Worm (Caenorhabditis elegans): ENCODE results near the gene pqn-15.

The pqn-15 gene

DNA sequence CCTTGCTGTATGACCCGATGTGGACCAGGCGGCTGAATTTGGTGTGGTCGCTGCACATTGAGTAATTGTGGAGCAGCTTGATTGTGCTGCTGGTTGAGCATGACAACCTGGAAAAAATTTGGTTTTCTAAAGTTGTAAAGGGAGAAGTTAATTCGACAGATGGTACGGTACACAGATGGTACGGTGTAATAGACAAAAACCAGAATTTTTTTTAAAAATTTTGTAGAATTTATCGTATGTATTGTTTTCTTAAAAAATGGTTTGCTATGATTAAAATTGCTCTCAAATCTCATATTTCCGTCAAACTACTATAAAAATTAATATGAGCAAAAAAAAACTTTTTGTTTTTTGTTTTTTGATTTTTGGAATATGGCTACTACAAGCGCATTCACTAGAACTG lies at the start of gene pqn-15:
TSS of gene pqn-15 (minus strand) at position 101 of the 400 bp plus-strand sequence.
- TF ChIP-seq mdl-1 (tag; optimal IDR thresholded peaks at IDR 0.05) = no peak
- no peak for TF ChIP-seq lsy-2 (tag; optimal IDR thresholded peaks at IDR 0.05)
- TF ChIP-seq ZK546.5 (tag; optimal IDR thresholded peaks at IDR 0.05) = no peak
- no peak for TF ChIP-seq sma-3 (GFP tag; optimal IDR thresholded peaks at IDR 0.05)
- no peak for TF ChIP-seq skn-1 (tag; optimal IDR thresholded peaks at IDR 0.05)
- no peak for TF ChIP-seq alr-1 (tag; optimal IDR thresholded peaks at IDR 0.05)
- TF ChIP-seq ceh-16 (tag; optimal IDR thresholded peaks at IDR 0.05) = no peak
- no peak for TF ChIP-seq gmeb-1 (tag; optimal IDR thresholded peaks at IDR 0.05)
- TF ChIP-seq unc-39 (tag; optimal IDR thresholded peaks at IDR 0.05) = no peak

- TF ChIP-seq peb-1 (tag; optimal IDR thresholded peaks at IDR 0.05) (no peak), crh-2 (tag; optimal IDR thresholded peaks at IDR 0.05) (no peak), alr-1 (tag; optimal IDR thresholded peaks at IDR 0.05) (no peak), skn-1 (tag; optimal IDR thresholded peaks at IDR 0.05) (no peak), lin-11 (tag; optimal IDR thresholded peaks at IDR 0.05) (no peak), nhr-237 (tag; optimal IDR thresholded peaks at IDR 0.05) (no peak), nhr-21 (tag; optimal IDR thresholded peaks at IDR 0.05) (no peak), Y55F3AM.14 (GFP tag; optimal IDR thresholded peaks at IDR 0.05) (no peak), nhr-12 (tag; optimal IDR thresholded peaks at IDR 0.05) (no peak), ztf-11 (tag; optimal IDR thresholded peaks at IDR 0.05) (no peak)
Measured at ce11 chrX:4353318-4353717, 46.6 kb upstream of the pqn-15 start, which contains the start of gene col-165. Gene col-165, plus strand, starts transcription at chrX:4353618.

ce11 chrX:4350198-4350597 lies 43.4 kb upstream of the pqn-15 start, which contains the start of gene F14H12.2:
Gene F14H12.2, plus strand, starts transcription at chrX:4350498.
- no peak for TF ChIP-seq nhr-23 (tag; optimal IDR thresholded peaks at IDR 0.05)
- TF ChIP-seq mdl-1 (tag; optimal IDR thresholded peaks at IDR 0.05) = no peak
- TF ChIP-seq nhr-129 (tag; optimal IDR thresholded peaks at IDR 0.05) = no peak
- TF ChIP-seq nhr-10 (tag; optimal IDR thresholded peaks at IDR 0.05) = no peak
- no peak for TF ChIP-seq ztf-1 (GFP tag; conservative IDR thresholded peaks at IDR 0.05)
- TF ChIP-seq alr-1 (tag; optimal IDR thresholded peaks at IDR 0.05) = no peak
- no peak for TF ChIP-seq sma-9 (GFP tag; optimal IDR thresholded peaks at IDR 0.05)
- TF ChIP-seq sma-9 (tag; optimal IDR thresholded peaks at IDR 0.05) = no peak
- TF ChIP-seq dmd-4 (tag; optimal IDR thresholded peaks at IDR 0.05) = no peak
- no peak for TF ChIP-seq nhr-21 (tag; optimal IDR thresholded peaks at IDR 0.05)

- TF ChIP-seq lin-39 (tag; optimal IDR thresholded peaks at IDR 0.05) (no peak), fos-1 (tag; optimal IDR thresholded peaks at IDR 0.05) (no peak), nhr-23 (tag; optimal IDR thresholded peaks at IDR 0.05) (no peak), alr-1 (tag; optimal IDR thresholded peaks at IDR 0.05) (no peak), mab-5 (tag; optimal IDR thresholded peaks at IDR 0.05) (no peak), ama-1 (optimal IDR thresholded peaks at IDR 0.05) (no peak), blmp-1 (tag; optimal IDR thresholded peaks at IDR 0.05; ENCODE audit: insufficient read depth) (no peak), unc-62 (GFP tag; optimal IDR thresholded peaks at IDR 0.05) (no peak), gmeb-1 (tag; optimal IDR thresholded peaks at IDR 0.05) (no peak), Y55F3AM.14 (GFP tag; optimal IDR thresholded peaks at IDR 0.05) (no peak), nhr-10 (tag; optimal IDR thresholded peaks at IDR 0.05) (no peak), ZK546.5 (tag; optimal IDR thresholded peaks at IDR 0.05) (no peak), snpc-4 (tag; optimal IDR thresholded peaks at IDR 0.05) (no peak), ztf-4 (tag; optimal IDR thresholded peaks at IDR 0.05) (no peak), skn-1 (tag; optimal IDR thresholded peaks at IDR 0.05) (no peak)
Measured at ce11 chrX:4343915-4344314, 37.2 kb upstream of the pqn-15 start, which contains the start of gene F14H12.3. Gene F14H12.3, plus strand, starts transcription at chrX:4344215.

ce11 chrX:4342730-4343129 lies 36.0 kb upstream of the pqn-15 start:
- no peak for TF ChIP-seq blmp-1 (tag; optimal IDR thresholded peaks at IDR 0.05; ENCODE audit: insufficient read depth)
- no peak for TF ChIP-seq R02D3.7 (tag; optimal IDR thresholded peaks at IDR 0.05)
- TF ChIP-seq nhr-77 (tag; optimal IDR thresholded peaks at IDR 0.05) = no peak
- TF ChIP-seq nhr-11 (tag; optimal IDR thresholded peaks at IDR 0.05) = no peak
- no peak for TF ChIP-seq ztf-4 (tag; optimal IDR thresholded peaks at IDR 0.05)
- TF ChIP-seq egl-27 (tag; optimal IDR thresholded peaks at IDR 0.05) = no peak
- TF ChIP-seq ama-1 (optimal IDR thresholded peaks at IDR 0.05) = no peak
- TF ChIP-seq fos-1 (tag; optimal IDR thresholded peaks at IDR 0.05) = no peak
- TF ChIP-seq snpc-4 (tag; optimal IDR thresholded peaks at IDR 0.05) = no peak
- no peak for TF ChIP-seq ceh-16 (tag; optimal IDR thresholded peaks at IDR 0.05)
- no peak for TF ChIP-seq nhr-10 (tag; optimal IDR thresholded peaks at IDR 0.05)
- TF ChIP-seq nhr-6 (tag; optimal IDR thresholded peaks at IDR 0.05) = no peak
- TF ChIP-seq lsy-2 (tag; optimal IDR thresholded peaks at IDR 0.05) = no peak
- TF ChIP-seq mdl-1 (tag; optimal IDR thresholded peaks at IDR 0.05) = no peak
- no peak for TF ChIP-seq lin-13 (GFP tag; optimal IDR thresholded peaks at IDR 0.05)
- no peak for TF ChIP-seq sma-3 (GFP tag; optimal IDR thresholded peaks at IDR 0.05)
- no peak for TF ChIP-seq nhr-23 (tag; optimal IDR thresholded peaks at IDR 0.05)
